Fruit fly (Drosophila melanogaster): ENCODE results near the gene psd.

Gene psd

dm6 chr2L:5982334-5982987 is 17.7 kb upstream of the psd start (continued):
- TF ChIP-seq Atf6 (GFP tag; IDR thresholded peaks at IDR 0.05) (no peak), pb (GFP tag; optimal IDR thresholded peaks at IDR 0.05) (peak; percentile 61), Xbp1 (GFP tag; optimal IDR thresholded peaks at IDR 0.05) (peak; percentile 26), CG5180 (GFP tag; optimal IDR thresholded peaks at IDR 0.05) (peak; percentile 93), luna (GFP tag; optimal IDR thresholded peaks at IDR 0.05) (no peak), Dip2 (GFP tag; IDR thresholded peaks at IDR 0.05) (no peak), CG1832 (GFP tag; optimal IDR thresholded peaks at IDR 0.05) (peak; percentile 96), Atf-2 (GFP tag; optimal IDR thresholded peaks at IDR 0.05) (no peak), B-H2 (GFP tag; optimal IDR thresholded peaks at IDR 0.05) (peak; percentile 54), bigmax (GFP tag; optimal IDR thresholded peaks at IDR 0.05) (peak; percentile 55), pita (GFP tag; optimal IDR thresholded peaks at IDR 0.05) (no peak), Antp (GFP tag; optimal IDR thresholded peaks at IDR 0.05) (peak; percentile 11), CG30020 (tag; optimal IDR thresholded peaks at IDR 0.05) (no peak), Bgb (GFP tag; IDR thresholded peaks at IDR 0.05; ENCODE audit: partially characterized antibody) (no peak), stc (GFP tag; IDR thresholded peaks at IDR 0.05) (no peak), CG12071 (GFP tag; optimal IDR thresholded peaks at IDR 0.05) (peak; percentile 45), CG33213 (GFP tag; optimal IDR thresholded peaks at IDR 0.05) (no peak), sd (tag; optimal IDR thresholded peaks at IDR 0.05) (peak; percentile 8), sug (tag; optimal IDR thresholded peaks at IDR 0.05) (peak; percentile 75), nom (GFP tag; optimal IDR thresholded peaks at IDR 0.05) (no peak), Abd-B (GFP tag; optimal IDR thresholded peaks at IDR 0.05) (no peak), kay (GFP tag; optimal IDR thresholded peaks at IDR 0.05) (peak; percentile 2), mirr (GFP tag; optimal IDR thresholded peaks at IDR 0.05) (peak; percentile 72), danr (GFP tag; IDR thresholded peaks at IDR 0.05) (no peak), CG7928 (GFP tag; optimal IDR thresholded peaks at IDR 0.05) (peak; percentile 20), Taf1 (GFP tag; IDR thresholded peaks at IDR 0.05) (no peak), CG6175 (GFP tag; IDR thresholded peaks at IDR 0.05) (no peak), dati (GFP tag; IDR thresholded peaks at IDR 0.05) (no peak), phol (tag; optimal IDR thresholded peaks at IDR 0.05) (no peak), hbn (GFP tag; IDR thresholded peaks at IDR 0.05; ENCODE audit: partially characterized antibody) (no peak), crp (GFP tag; optimal IDR thresholded peaks at IDR 0.05) (no peak), CG6765 (GFP tag; optimal IDR thresholded peaks at IDR 0.05) (peak; percentile 15), so (GFP tag; IDR thresholded peaks at IDR 0.05) (no peak), CG11085 (GFP tag; IDR thresholded peaks at IDR 0.05) (no peak), ara (GFP tag; IDR thresholded peaks at IDR 0.05) (no peak), CG17612 (GFP tag; IDR thresholded peaks at IDR 0.05) (no peak), Fer2 (tag; optimal IDR thresholded peaks at IDR 0.05) (no peak), CG17361 (GFP tag; IDR thresholded peaks at IDR 0.05) (no peak), CG3838 (GFP tag; optimal IDR thresholded peaks at IDR 0.05) (no peak), sc (optimal IDR thresholded peaks at IDR 0.05) (no peak), sc (GFP tag; optimal IDR thresholded peaks at IDR 0.05) (no peak), Fer1 (GFP tag; optimal IDR thresholded peaks at IDR 0.05) (peak; percentile 47), ase (GFP tag; IDR thresholded peaks at IDR 0.05) (no peak), Aef1 (GFP tag; IDR thresholded peaks at IDR 0.05) (no peak), tio (GFP tag; optimal IDR thresholded peaks at IDR 0.05) (no peak), CkIIα-i1 (GFP tag; IDR thresholded peaks at IDR 0.05) (no peak), row (GFP tag; IDR thresholded peaks at IDR 0.05) (no peak), CG3281 (GFP tag; optimal IDR thresholded peaks at IDR 0.05) (no peak), CG15514 (GFP tag; optimal IDR thresholded peaks at IDR 0.05) (peak; percentile 14), CG6854 (GFP tag; optimal IDR thresholded peaks at IDR 0.05) (peak; percentile 2), Med (GFP tag) (peak; percentile 92)

Data from whole organism, embryonic.